Worm (Caenorhabditis elegans) whole organism, late embryonic: Measurements from ENCODE around the gene ash-2.

Experiments used
- ama-1 ChIP-seq: fragments of 150-350 bp; optimal IDR thresholded peaks from 2 replicates; lab custom pipeline; 2014
- ceh-9 ChIP-seq: sonication (generic microtip); optimal IDR thresholded peaks from 2 replicates; lab custom pipeline; 2016; ENCODE audit warnings: mild to moderate bottlenecking, missing genetic modification characterization, inconsistent platforms, missing compliant biosample characterization
- elt-4 ChIP-seq: sonication (generic microtip); optimal IDR thresholded peaks from 2 replicates; lab custom pipeline; 2016; ENCODE audit warnings: missing genetic modification characterization, missing compliant biosample characterization

DNA sequence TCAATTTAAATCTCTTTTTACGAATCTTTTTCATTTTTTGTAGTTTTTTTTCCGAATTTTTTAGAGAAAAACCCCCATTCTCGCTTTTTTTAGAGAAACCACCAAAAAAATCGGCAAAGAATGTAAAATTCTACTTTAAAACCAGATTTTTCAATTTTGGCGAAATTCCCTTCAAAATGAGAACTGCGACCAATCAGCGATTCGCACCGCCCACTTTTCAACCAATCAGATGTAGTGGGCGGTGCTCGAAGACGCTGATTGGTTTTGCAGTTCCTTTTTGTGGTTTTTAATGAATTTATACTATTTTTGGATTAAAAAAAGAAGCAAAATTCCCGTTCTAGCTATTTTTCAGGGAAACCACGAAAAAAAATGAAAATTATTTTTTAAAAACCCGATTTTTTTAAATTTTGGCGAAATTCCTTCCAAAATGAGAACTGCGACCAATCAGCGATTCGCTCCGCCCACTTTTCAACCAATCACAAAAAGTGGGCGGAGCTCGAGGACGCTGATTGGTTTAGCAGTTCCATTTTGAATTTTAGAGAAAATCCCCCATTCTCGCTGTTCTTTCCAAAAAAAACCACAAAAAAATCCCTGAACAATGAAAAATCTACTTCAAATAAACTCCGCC lies 8.5 kb upstream of the ash-2 start:
- TF ChIP-seq elt-4 (tag; lab: Kevin White, UChicago) (no peak), ama-1 (lab: Kevin White, UChicago) (no peak), ceh-9 (tag; lab: Kevin White, UChicago) (no peak)
